Worm (Caenorhabditis elegans): Measurements from ENCODE around the gene vgln-1.

- TF ChIP-seq syd-9 (tag; optimal IDR thresholded peaks at IDR 0.05), result no peak
- TF ChIP-seq hlh-13 (GFP tag; optimal IDR thresholded peaks at IDR 0.05), result no peak
Measured at ce11 chrII:9868698-9869097, 22.2 kb downstream of the vgln-1 start, which contains the start of gene old-1.

Measured in whole organism, late embryonic.